Fruit fly (Drosophila melanogaster) whole organism, embryonic: ENCODE measurements around the gene tai.

Experiments used
- Aef1 ChIP-seq: fragments of 200-800 bp; sonication (Bioruptor generic); IDR thresholded peaks from 3 replicates; pipeline ENCODE4 v1.3.6; 2022; ENCODE audit warnings: missing biosample characterization, missing genetic modification characterization
- Blimp-1 ChIP-seq: fragments of 200-800 bp; sonication (Bioruptor generic); optimal IDR thresholded peaks from 3 replicates; lab custom pipeline; 2018; ENCODE audit warnings: missing biosample characterization, missing genetic modification characterization, mild to moderate bottlenecking, moderate library complexity, missing genetic modification reagents
- CG10321 ChIP-seq: fragments of 200-800 bp; sonication (Bioruptor generic); IDR thresholded peaks from 2 replicates; pipeline ENCODE4 v1.3.6; 2022; ENCODE audit warnings: missing biosample characterization, missing genetic modification characterization
- CG10959 ChIP-seq: fragments of 200-800 bp; sonication (Bioruptor generic); IDR thresholded peaks from 2 replicates; pipeline ENCODE4 v1.3.6; 2022; ENCODE audit warnings: missing biosample characterization, missing genetic modification characterization
- CG12071 ChIP-seq: fragments of 200-800 bp; sonication (Bioruptor generic); optimal IDR thresholded peaks from 3 replicates; lab custom pipeline; 2018; ENCODE audit warnings: missing biosample characterization, mild to moderate bottlenecking, missing genetic modification characterization
- CG12299 ChIP-seq: fragments of 200-800 bp; sonication (Bioruptor generic); optimal IDR thresholded peaks from 2 replicates; lab custom pipeline; 2018; ENCODE audit warnings: missing biosample characterization, mild to moderate bottlenecking, missing genetic modification characterization
- CG1233 ChIP-seq: fragments of 200-800 bp; sonication (Bioruptor generic); optimal IDR thresholded peaks from 4 replicates; lab custom pipeline; 2018; ENCODE audit warnings: missing biosample characterization, mild to moderate bottlenecking, missing genetic modification characterization
- CG14710 ChIP-seq: fragments of 200-800 bp; sonication (Bioruptor generic); optimal IDR thresholded peaks from 3 replicates; lab custom pipeline; 2019; ENCODE audit warnings: missing biosample characterization, mild to moderate bottlenecking, missing genetic modification characterization, moderate library complexity
- CG1529 ChIP-seq: fragments of 200-800 bp; sonication (Bioruptor generic); optimal IDR thresholded peaks from 3 replicates; lab custom pipeline; 2018; ENCODE audit warnings: missing biosample characterization, missing genetic modification characterization
- CG15514 ChIP-seq: fragments of 200-800 bp; sonication (Bioruptor generic); optimal IDR thresholded peaks from 3 replicates; lab custom pipeline; 2017; ENCODE audit warnings: missing biosample characterization, missing genetic modification characterization, mild to moderate bottlenecking, moderate library complexity, missing genetic modification reagents
- CG17186 ChIP-seq: fragments of 200-800 bp; sonication (Bioruptor generic); optimal IDR thresholded peaks from 3 replicates; lab custom pipeline; 2017; ENCODE audit warnings: missing biosample characterization, missing genetic modification reagents, missing genetic modification characterization
- CG17802 ChIP-seq: fragments of 200-800 bp; sonication (Bioruptor generic); optimal IDR thresholded peaks from 2 replicates; lab custom pipeline; 2018; ENCODE audit warnings: missing biosample characterization, mild to moderate bottlenecking, missing genetic modification characterization, moderate library complexity
- CG31224 ChIP-seq: fragments of 200-800 bp; sonication (Bioruptor generic); IDR thresholded peaks from 2 replicates; pipeline ENCODE4 v1.3.6; 2022; ENCODE audit warnings: missing biosample characterization, missing genetic modification characterization
- CG32772 ChIP-seq: fragments of 200-800 bp; sonication (Bioruptor generic); IDR thresholded peaks from 2 replicates; pipeline ENCODE4 v1.3.6; 2022; ENCODE audit warnings: missing biosample characterization, missing genetic modification characterization
- CG4730 ChIP-seq: fragments of 200-800 bp; sonication (Bioruptor generic); IDR thresholded peaks from 2 replicates; pipeline ENCODE4 v1.3.6; 2022; ENCODE audit warnings: missing biosample characterization, missing genetic modification characterization
- CG6175 ChIP-seq: fragments of 200-800 bp; sonication (Bioruptor generic); IDR thresholded peaks from 3 replicates; pipeline ENCODE4 v1.3.6; 2022; ENCODE audit warnings: missing biosample characterization, missing genetic modification characterization
- CG8359 ChIP-seq: fragments of 200-800 bp; sonication (Bioruptor generic); optimal IDR thresholded peaks from 2 replicates; lab custom pipeline; 2017; ENCODE audit warnings: missing biosample characterization, mild to moderate bottlenecking, missing genetic modification characterization, borderline replicate concordance
- CG8388 ChIP-seq: fragments of 200-800 bp; sonication (Bioruptor generic); optimal IDR thresholded peaks from 2 replicates; lab custom pipeline; 2019; ENCODE audit warnings: missing biosample characterization, mild to moderate bottlenecking, missing genetic modification characterization, moderate library complexity
- CG9437 ChIP-seq: fragments of 200-800 bp; sonication (Bioruptor generic); optimal IDR thresholded peaks from 2 replicates; lab custom pipeline; 2018; ENCODE audit warnings: missing biosample characterization, mild to moderate bottlenecking, missing genetic modification characterization
- CkIIα-i1 ChIP-seq: fragments of 200-800 bp; sonication (Bioruptor generic); IDR thresholded peaks from 2 replicates; pipeline ENCODE4 v1.3.6; 2022; ENCODE audit warnings: missing biosample characterization, missing genetic modification characterization
- CoRest ChIP-seq: fragments of 200-800 bp; sonication (Bioruptor generic); optimal IDR thresholded peaks from 3 replicates; lab custom pipeline; 2018; ENCODE audit warnings: missing biosample characterization, mild to moderate bottlenecking, missing genetic modification characterization, moderate library complexity
- Dad ChIP-seq: fragments of 200-800 bp; sonication (Bioruptor generic); optimal IDR thresholded peaks from 3 replicates; lab custom pipeline; 2016; ENCODE audit warnings: missing biosample characterization, missing genetic modification characterization
- Dek ChIP-seq: fragments of 200-800 bp; sonication (Bioruptor generic); optimal IDR thresholded peaks from 3 replicates; lab custom pipeline; 2019; ENCODE audit warnings: missing biosample characterization, mild to moderate bottlenecking, missing genetic modification characterization, moderate library complexity
- Gug ChIP-seq: fragments of 200-800 bp; sonication (Bioruptor generic); IDR thresholded peaks from 4 replicates; pipeline ENCODE4 v1.3.6; 2022; ENCODE audit warnings: missing biosample characterization, missing genetic modification characterization
- HHEX ChIP-seq: fragments of 200-800 bp; sonication (Bioruptor generic); optimal IDR thresholded peaks from 3 replicates; lab custom pipeline; 2017; ENCODE audit warnings: missing biosample characterization, mild to moderate bottlenecking, missing genetic modification characterization, missing genetic modification reagents
- HmgD ChIP-seq: fragments of 200-800 bp; sonication (Bioruptor generic); optimal IDR thresholded peaks from 3 replicates; lab custom pipeline; 2016; ENCODE audit warnings: missing biosample characterization, missing genetic modification characterization
- NC2β ChIP-seq: fragments of 200-800 bp; sonication (Bioruptor generic); optimal IDR thresholded peaks from 2 replicates; lab custom pipeline; 2016; ENCODE audit warnings: missing biosample characterization, missing genetic modification characterization
- Pdp1 ChIP-seq, 2 experiments: fragments of 200-800 bp; sonication (Bioruptor generic); optimal IDR thresholded peaks; 3 replicates each; lab custom pipeline; 2016; ENCODE audit warnings: missing biosample characterization in 2 of 2, missing genetic modification characterization in 2 of 2, mild to moderate bottlenecking in 1 of 2, moderate library complexity in 1 of 2
- Ptx1 ChIP-seq: fragments of 200-800 bp; sonication (Bioruptor generic); IDR thresholded peaks from 2 replicates; pipeline ENCODE4 v1.3.6; 2022; ENCODE audit warnings: missing biosample characterization, missing genetic modification characterization
- Rfx ChIP-seq: fragments of 200-800 bp; sonication (Bioruptor generic); IDR thresholded peaks from 2 replicates; pipeline ENCODE4 v1.3.6; 2022; ENCODE audit warnings: missing biosample characterization, missing genetic modification characterization
- Rx ChIP-seq: fragments of 200-800 bp; sonication (Bioruptor generic); IDR thresholded peaks from 2 replicates; pipeline ENCODE4 v1.3.6; 2022; ENCODE audit warnings: missing biosample characterization, missing genetic modification characterization
- Six4 ChIP-seq: fragments of 200-800 bp; sonication (Bioruptor generic); optimal IDR thresholded peaks from 2 replicates; lab custom pipeline; 2016; ENCODE audit warnings: missing biosample characterization, missing genetic modification characterization
- ash1 ChIP-seq: fragments of 200-800 bp; sonication (Bioruptor generic); optimal IDR thresholded peaks from 2 replicates; lab custom pipeline; 2018; ENCODE audit warnings: missing biosample characterization, mild to moderate bottlenecking, missing genetic modification characterization
- chm ChIP-seq: fragments of 200-800 bp; sonication (Bioruptor generic); IDR thresholded peaks from 2 replicates; pipeline ENCODE4 v1.3.6; 2022; ENCODE audit warnings: missing biosample characterization, missing genetic modification characterization
- danr ChIP-seq: fragments of 200-800 bp; sonication (Bioruptor generic); IDR thresholded peaks from 2 replicates; pipeline ENCODE4 v1.3.6; 2022; ENCODE audit warnings: missing biosample characterization, missing genetic modification characterization
- dmrt99B ChIP-seq: fragments of 200-800 bp; sonication (Bioruptor generic); optimal IDR thresholded peaks from 2 replicates; lab custom pipeline; 2018; ENCODE audit warnings: missing biosample characterization, mild to moderate bottlenecking, missing genetic modification characterization, moderate library complexity
- fd3F ChIP-seq: fragments of 200-800 bp; sonication (Bioruptor generic); optimal IDR thresholded peaks from 2 replicates; lab custom pipeline; 2018; ENCODE audit warnings: missing biosample characterization, mild to moderate bottlenecking, missing genetic modification characterization, moderate library complexity
- grn ChIP-seq: fragments of 200-800 bp; sonication (Bioruptor generic); optimal IDR thresholded peaks from 3 replicates; lab custom pipeline; 2017; ENCODE audit warnings: missing biosample characterization, missing genetic modification characterization
- ham ChIP-seq: fragments of 200-800 bp; sonication (Bioruptor generic); IDR thresholded peaks from 2 replicates; pipeline ENCODE4 v1.3.6; 2022; ENCODE audit warnings: missing biosample characterization, missing genetic modification characterization
- ken ChIP-seq: fragments of 200-800 bp; sonication (Bioruptor generic); IDR thresholded peaks from 3 replicates; pipeline ENCODE4 v1.3.6; 2022; ENCODE audit warnings: missing biosample characterization, missing genetic modification characterization
- lbe ChIP-seq: fragments of 200-800 bp; sonication (Bioruptor generic); optimal IDR thresholded peaks from 2 replicates; lab custom pipeline; 2016; ENCODE audit warnings: missing biosample characterization, mild to moderate bottlenecking, missing genetic modification characterization
- maf-S ChIP-seq: fragments of 200-800 bp; sonication (Bioruptor generic); optimal IDR thresholded peaks from 2 replicates; lab custom pipeline; 2016; ENCODE audit warnings: missing biosample characterization, missing genetic modification characterization
- nerfin-1 ChIP-seq: fragments of 200-800 bp; sonication (Bioruptor generic); optimal IDR thresholded peaks from 3 replicates; lab custom pipeline; 2019; ENCODE audit warnings: missing biosample characterization, mild to moderate bottlenecking, missing genetic modification characterization, moderate library complexity
- oc ChIP-seq: fragments of 200-800 bp; sonication (Bioruptor generic); optimal IDR thresholded peaks from 2 replicates; lab custom pipeline; 2018; ENCODE audit warnings: missing biosample characterization, mild to moderate bottlenecking, missing genetic modification characterization, moderate library complexity
- pzg ChIP-seq: fragments of 200-800 bp; sonication (Bioruptor generic); optimal IDR thresholded peaks from 3 replicates; lab custom pipeline; 2018; ENCODE audit warnings: missing biosample characterization, mild to moderate bottlenecking, missing genetic modification characterization, moderate library complexity
- sc ChIP-seq, 3 experiments: fragments of >200 bp in 2 of 3; fragments of 200-800 bp in 1 of 3; sonication (Bioruptor generic) in 1 of 3; optimal IDR thresholded peaks; 2 replicates in 2 of 3; 3 replicates in 1 of 3; lab custom pipeline; 2017; ENCODE audit warnings: mild to moderate bottlenecking in 1 of 3, missing biosample characterization in 1 of 3, missing genetic modification characterization in 1 of 3, missing genetic modification reagents in 1 of 3
- sens-2 ChIP-seq: fragments of 200-800 bp; sonication (Bioruptor generic); IDR thresholded peaks from 2 replicates; pipeline ENCODE4 v1.3.6; 2022; ENCODE audit warnings: missing biosample characterization, missing genetic modification characterization
- trem ChIP-seq: fragments of 200-800 bp; optimal IDR thresholded peaks from 3 replicates; lab custom pipeline; 2019; ENCODE audit warnings: missing biosample characterization, mild to moderate bottlenecking, missing genetic modification characterization, moderate library complexity

tai gene

dm6 chr2L:9168014-9168651, 1.6 kb downstream of the tai start (continued):
- TF ChIP-seq CG12071 (GFP tag; lab: Kevin White, UChicago): peak; percentile 0
- peak; percentile 53; the same call in 2 of the 3 replicates for TF ChIP-seq Aef1
- TF ChIP-seq CG8359 (GFP tag; lab: Kevin White, UChicago): no peak
- peak; percentile 58 for TF ChIP-seq CoRest
- peak; percentile 9 to 24 for TF ChIP-seq Pdp1 (GFP tag; optimal IDR thresholded peaks at IDR 0.05; lab: Kevin White, UChicago)
- peak; percentile 25 for TF ChIP-seq nerfin-1 (tag; lab: Kevin White, UChicago)
- peak; percentile 74 for TF ChIP-seq Blimp-1 (GFP tag; lab: Kevin White, UChicago)
- peak; percentile 67 for TF ChIP-seq Six4 (GFP tag; lab: Kevin White, UChicago)
- TF ChIP-seq fd3F (GFP tag; lab: Kevin White, UChicago): peak; percentile 57
- peak; percentile 27 for TF ChIP-seq CG1233 (GFP tag; lab: Kevin White, UChicago)
- TF ChIP-seq Dad: peak; percentile 8
- peak; percentile 25 for TF ChIP-seq CG1529 (GFP tag; lab: Kevin White, UChicago)
- peak; percentile 60 for TF ChIP-seq trem (tag; lab: Kevin White, UChicago)
- TF ChIP-seq CG8388 (GFP tag; lab: Kevin White, UChicago): peak; percentile 66
- TF ChIP-seq Dek (tag; lab: Kevin White, UChicago): peak; percentile 11
- TF ChIP-seq chm (GFP tag; lab: Robert Waterston, UW): peak; percentile 51; the same call in 1 of the 2 replicates
- peak; percentile 53 for TF ChIP-seq HHEX (GFP tag; lab: Kevin White, UChicago)
- TF ChIP-seq NC2β (GFP tag; lab: Kevin White, UChicago): peak; percentile 20
- peak; percentile 43; the same call in 1 of the 2 replicates for TF ChIP-seq CG4730
- no peak for TF ChIP-seq ham (GFP tag; lab: Robert Waterston, UW)
- peak; percentile 89 for TF ChIP-seq lbe
- TF ChIP-seq CkIIα-i1 (GFP tag; lab: Robert Waterston, UW): 0 out of 2 replicates have a peak, but pooled peaks have one; percentile 23
- no peak for TF ChIP-seq HmgD
- TF ChIP-seq pzg (GFP tag; lab: Kevin White, UChicago): no peak
- TF ChIP-seq danr (GFP tag; lab: Robert Waterston, UW): 0 out of 2 replicates have a peak, but pooled peaks have one; percentile 28
- TF ChIP-seq CG10321 (GFP tag; lab: Robert Waterston, UW): peak; percentile 44; the same call in 1 of the 2 replicates
- no peak; the same call in 1 of the 2 replicates for TF ChIP-seq Ptx1
- peak; percentile 71 for TF ChIP-seq CG32772 (GFP tag; lab: Robert Waterston, UW)
- TF ChIP-seq CG17802: peak; percentile 16
- TF ChIP-seq CG17186 (GFP tag; lab: Kevin White, UChicago): no peak
- peak; percentile 82 for TF ChIP-seq dmrt99B
- TF ChIP-seq ken (GFP tag; lab: Robert Waterston, UW): peak; percentile 69; the same call in 2 of the 3 replicates
- TF ChIP-seq Rx (GFP tag; lab: Robert Waterston, UW): peak; percentile 44; the same call in 1 of the 2 replicates
- TF ChIP-seq oc: peak; percentile 32
- TF ChIP-seq ash1 (GFP tag; lab: Kevin White, UChicago): no peak
- TF ChIP-seq CG15514 (GFP tag; lab: Kevin White, UChicago): peak; percentile 50
- TF ChIP-seq maf-S (GFP tag; lab: Kevin White, UChicago): no peak
- TF ChIP-seq Gug (GFP tag; lab: Robert Waterston, UW): peak; percentile 64; the same call in 3 of the 4 replicates
- TF ChIP-seq sens-2 (GFP tag; lab: Robert Waterston, UW): peak; percentile 62; the same call in 1 of the 2 replicates
- TF ChIP-seq CG9437: peak; percentile 49
- TF ChIP-seq sc (optimal IDR thresholded peaks at IDR 0.05; lab: Kevin White, UChicago): no peak
- TF ChIP-seq sc (GFP tag; optimal IDR thresholded peaks at IDR 0.05; lab: Kevin White, UChicago): no peak
- peak; percentile 74 for TF ChIP-seq Rfx (GFP tag; lab: Robert Waterston, UW)
- TF ChIP-seq CG10959 (GFP tag; lab: Robert Waterston, UW): peak; percentile 52; the same call in 1 of the 2 replicates
- peak; percentile 58 for TF ChIP-seq CG14710
- TF ChIP-seq CG12299: no peak
- peak; percentile 52; the same call in 1 of the 2 replicates for TF ChIP-seq CG31224
- no peak for TF ChIP-seq grn (GFP tag; lab: Kevin White, UChicago)
- TF ChIP-seq CG6175: 0 out of 3 replicates have a peak, but pooled peaks have one; percentile 24
